Worm (Caenorhabditis elegans): ENCODE results near the gene W02F12.8.

The W02F12.8 gene

DNA sequence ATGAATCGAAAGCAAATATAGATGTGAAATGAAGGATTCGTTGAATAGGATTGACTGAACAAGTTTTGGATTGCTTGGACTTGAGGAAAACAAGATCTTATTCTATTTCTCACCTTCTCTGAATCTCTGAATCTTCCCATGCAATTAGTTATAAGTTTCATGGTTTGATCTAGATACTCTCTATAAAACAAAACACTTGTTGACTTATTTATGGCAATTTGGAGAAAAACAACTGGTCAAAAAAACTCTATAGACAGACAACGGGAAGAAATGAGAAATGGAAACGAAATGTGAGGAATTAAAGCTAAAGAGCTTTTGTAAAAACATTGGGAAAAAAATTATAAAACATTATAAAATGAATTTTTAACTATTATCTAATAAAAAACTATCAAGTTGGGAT, at the start of gene W02F12.8:
Gene W02F12.8 (minus strand): TSS at position 101 of the 400 bp plus-strand sequence.
- TF ChIP-seq nhr-76 (tag; optimal IDR thresholded peaks at IDR 0.05): no peak

- peak; percentile 79 for TF ChIP-seq elt-1 (tag; optimal IDR thresholded peaks at IDR 0.05)
- no peak for TF ChIP-seq nhr-28 (tag; optimal IDR thresholded peaks at IDR 0.05)
- TF ChIP-seq nhr-25 (tag; optimal IDR thresholded peaks at IDR 0.05): peak; percentile 77
These were observed 42.3 kb upstream of the W02F12.8 start for ce11 chrV:6736877-6737276.

DNA sequence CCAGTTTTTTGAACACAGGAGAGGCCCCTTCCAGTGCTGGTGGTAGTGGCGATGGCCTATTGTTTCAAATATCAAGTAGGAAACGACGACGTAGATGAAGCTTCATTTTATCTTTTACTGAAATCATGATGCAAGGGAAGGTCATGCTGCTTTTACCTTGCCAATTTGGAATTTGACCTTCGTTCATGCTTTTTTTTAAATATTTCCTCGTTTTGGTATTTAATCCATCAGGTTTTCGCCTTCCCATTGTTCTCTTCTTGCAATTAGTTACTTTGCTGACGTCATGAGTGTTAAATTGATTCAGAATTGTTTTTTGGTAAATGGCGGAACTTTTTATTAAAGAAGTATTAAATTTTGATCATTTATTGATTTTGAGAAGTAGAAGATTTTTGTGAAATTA, 41.5 kb upstream of the W02F12.8 start:
- TF ChIP-seq nhr-25 (tag; optimal IDR thresholded peaks at IDR 0.05): peak; percentile 81
- TF ChIP-seq lin-15B (tag; optimal IDR thresholded peaks at IDR 0.05): no peak

DNA sequence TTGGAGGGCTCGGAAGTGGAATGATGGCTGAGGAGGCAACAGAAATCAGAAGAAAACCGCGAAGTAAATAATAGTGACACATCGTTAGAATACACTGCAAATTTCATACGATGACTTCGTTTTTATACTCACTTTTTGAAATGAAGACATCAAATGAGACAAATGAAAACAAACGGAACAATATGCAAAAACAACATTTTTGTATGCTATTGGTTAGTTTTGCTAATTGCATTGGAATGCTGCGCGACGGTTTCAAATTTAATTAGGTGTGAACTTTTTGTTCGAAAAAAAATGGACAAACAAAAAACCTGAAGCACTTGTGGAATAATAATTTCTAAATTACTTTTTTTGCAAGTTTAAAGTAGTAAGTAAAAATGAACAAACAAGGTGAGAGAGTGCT, 38.4 kb upstream of the W02F12.8 start, which contains the start of gene grl-8:
Gene grl-8 (minus strand): TSS at position 101 of the 400 bp plus-strand sequence.
- no peak for TF ChIP-seq eor-1 (tag; optimal IDR thresholded peaks at IDR 0.05)

DNA sequence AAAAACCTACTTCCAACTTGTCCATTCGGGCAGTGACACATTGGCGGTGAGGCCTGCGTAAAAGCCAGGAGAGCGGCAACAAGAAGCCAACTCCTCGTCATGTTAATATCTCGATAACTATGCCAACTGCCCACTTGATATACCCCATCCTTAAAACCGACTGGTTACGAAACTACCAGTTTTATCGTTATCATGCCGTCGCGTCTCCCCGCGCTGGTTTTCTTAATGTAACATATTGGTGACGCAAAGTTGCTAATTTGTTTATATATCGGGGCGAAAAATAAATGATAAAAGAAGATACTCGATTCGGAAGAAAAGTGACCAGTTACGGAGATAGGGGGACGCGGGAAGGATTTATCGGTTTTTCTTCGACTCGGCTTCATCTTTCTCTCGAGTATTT, 37.0 kb upstream of the W02F12.8 start, which contains the start of gene grl-9:
Gene grl-9 (minus strand): TSS at position 101 of the 400 bp plus-strand sequence.
- TF ChIP-seq lin-39 (tag; optimal IDR thresholded peaks at IDR 0.05): no peak
- TF ChIP-seq nhr-67 (tag; optimal IDR thresholded peaks at IDR 0.05): no peak
- no peak for TF ChIP-seq nhr-76 (tag; optimal IDR thresholded peaks at IDR 0.05)
- TF ChIP-seq tbx-2 (tag; optimal IDR thresholded peaks at IDR 0.05): no peak
- TF ChIP-seq unc-62 (GFP tag; optimal IDR thresholded peaks at IDR 0.05): no peak
- TF ChIP-seq pqm-1 (tag; optimal IDR thresholded peaks at IDR 0.05): no peak
- TF ChIP-seq mdl-1 (tag; optimal IDR thresholded peaks at IDR 0.05): no peak
- no peak for TF ChIP-seq daf-12 (tag; optimal IDR thresholded peaks at IDR 0.05)
- TF ChIP-seq ceh-82 (tag; optimal IDR thresholded peaks at IDR 0.05): no peak
- TF ChIP-seq nhr-25 (tag; optimal IDR thresholded peaks at IDR 0.05): no peak

- TF ChIP-seq egl-27 (tag; optimal IDR thresholded peaks at IDR 0.05): no peak
- TF ChIP-seq unc-62 (GFP tag; optimal IDR thresholded peaks at IDR 0.05): no peak
- TF ChIP-seq nhr-76 (tag; optimal IDR thresholded peaks at IDR 0.05): no peak
These were observed 32.7 kb upstream of the W02F12.8 start, which contains the start of gene ZC487.1 for ce11 chrV:6727222-6727621. TSS of gene ZC487.1 (plus strand) at chrV:6727522.

DNA sequence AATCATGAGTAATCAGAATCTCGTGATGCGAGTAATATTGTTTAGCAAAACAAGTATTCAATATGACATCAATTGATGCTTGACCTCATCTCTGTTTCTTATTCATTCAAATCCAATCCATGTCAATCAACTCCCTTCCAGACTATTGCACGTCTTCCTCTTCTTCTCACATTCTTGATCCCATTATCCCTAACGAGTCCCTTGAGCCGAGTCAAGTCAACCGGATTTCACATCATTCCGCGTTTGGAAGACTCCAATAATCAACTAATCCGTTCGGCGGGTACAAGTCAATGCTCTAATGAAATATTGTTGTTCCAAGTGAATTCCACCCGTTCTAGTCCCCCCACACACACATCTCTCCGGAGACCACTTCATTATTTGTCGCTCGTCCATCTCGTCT, 31.7 kb upstream of the W02F12.8 start:
- no peak for TF ChIP-seq ceh-16 (tag; optimal IDR thresholded peaks at IDR 0.05)
- no peak for TF ChIP-seq nhr-237 (tag; optimal IDR thresholded peaks at IDR 0.05)
- no peak for TF ChIP-seq sea-2 (GFP tag; optimal IDR thresholded peaks at IDR 0.05)
- no peak for TF ChIP-seq fkh-10 (GFP tag; optimal IDR thresholded peaks at IDR 0.05)
- no peak for TF ChIP-seq ceh-28 (tag; optimal IDR thresholded peaks at IDR 0.05)
- TF ChIP-seq R02D3.7 (tag; optimal IDR thresholded peaks at IDR 0.05): no peak
- TF ChIP-seq egl-5 (tag; optimal IDR thresholded peaks at IDR 0.05): no peak

DNA sequence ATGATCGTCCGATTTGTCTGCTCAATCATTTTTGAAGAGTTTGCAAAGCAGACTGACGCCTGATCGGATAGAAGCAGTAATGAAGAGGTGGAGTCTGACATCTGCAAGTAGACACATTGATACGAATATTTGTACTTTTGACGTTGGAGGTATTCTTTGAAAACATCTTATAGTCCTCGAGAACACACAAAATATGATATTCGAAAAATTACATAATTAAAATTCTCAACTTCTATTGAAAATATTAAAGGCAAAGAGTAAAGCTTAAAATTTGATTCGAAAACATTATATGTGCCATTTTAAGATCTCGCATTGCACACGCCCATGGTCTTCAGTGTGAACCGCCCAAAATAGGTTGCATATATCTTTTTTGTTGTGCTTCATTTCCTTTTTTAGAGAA, 27.8 kb upstream of the W02F12.8 start, which contains the start of gene ZC487.2:
Gene ZC487.2 (minus strand): TSS at position 101 of the 400 bp plus-strand sequence.
- no peak for TF ChIP-seq jun-1 (tag; optimal IDR thresholded peaks at IDR 0.05)
- no peak for TF ChIP-seq nfya-1 (tag; optimal IDR thresholded peaks at IDR 0.05; ENCODE audit: insufficient read depth)
- TF ChIP-seq lin-15B (tag; optimal IDR thresholded peaks at IDR 0.05): no peak
- no peak for TF ChIP-seq nhr-67 (tag; optimal IDR thresholded peaks at IDR 0.05)
- no peak for TF ChIP-seq tbx-2 (tag; optimal IDR thresholded peaks at IDR 0.05)
- TF ChIP-seq ama-1 (optimal IDR thresholded peaks at IDR 0.05): no peak
- TF ChIP-seq ztf-4 (tag; optimal IDR thresholded peaks at IDR 0.05): no peak
- no peak for TF ChIP-seq nhr-12 (tag; optimal IDR thresholded peaks at IDR 0.05)
- no peak for TF ChIP-seq lsy-12 (tag; optimal IDR thresholded peaks at IDR 0.05)
- TF ChIP-seq ceh-16 (tag; optimal IDR thresholded peaks at IDR 0.05): no peak
- TF ChIP-seq pha-4 (tag; optimal IDR thresholded peaks at IDR 0.05): no peak
- no peak for TF ChIP-seq lin-39 (tag; optimal IDR thresholded peaks at IDR 0.05)
- no peak for TF ChIP-seq skn-1 (tag; optimal IDR thresholded peaks at IDR 0.05)
